Fruit fly (Drosophila melanogaster): ENCODE measurements around the gene Ugt37A3.

dm6 chr3R:12716894-12717293 is 26.6 kb downstream of the Ugt37A3 start:
- TF ChIP-seq CG8478 (optimal IDR thresholded peaks at IDR 0.05) (no peak), CTCF (optimal IDR thresholded peaks at IDR 0.05) (no peak)
